Fruit fly (Drosophila melanogaster): ENCODE data around the gene P58IPK.

Gene P58IPK

DNA sequence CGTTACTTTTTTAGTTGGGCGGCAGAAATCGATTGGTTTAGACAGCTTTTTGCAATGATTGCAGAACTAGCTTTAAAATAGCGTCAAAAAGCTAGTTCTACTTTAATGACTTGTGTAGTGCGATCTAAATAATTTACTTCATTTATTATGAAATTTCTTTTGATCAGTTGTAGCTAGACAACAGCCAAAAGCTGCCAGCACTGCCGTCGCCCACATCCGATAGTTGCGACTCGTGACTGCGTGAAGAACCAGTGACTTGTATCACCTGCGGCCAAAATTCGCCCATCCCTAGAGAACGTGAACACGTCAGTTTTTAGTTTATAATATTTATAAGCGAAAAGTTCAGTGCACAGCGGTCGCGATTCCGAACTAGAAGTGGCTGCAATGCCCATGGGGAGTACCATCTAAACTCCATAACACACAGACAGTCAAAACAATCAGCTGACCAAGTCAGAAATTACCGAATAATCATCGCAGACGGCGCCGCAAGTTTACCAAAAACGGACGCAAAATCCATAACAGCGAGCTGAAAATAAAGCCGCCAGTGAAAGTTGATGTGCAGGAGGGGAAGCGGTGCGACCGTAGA, at the start of gene P58IPK:
TSS of gene P58IPK (plus strand) at position 280 of the 586 bp plus-strand sequence.
- TF ChIP-seq Gug (GFP tag; IDR thresholded peaks at IDR 0.05) (no peak), net (GFP tag; optimal IDR thresholded peaks at IDR 0.05) (peak; percentile 23), CG15336 (GFP tag; IDR thresholded peaks at IDR 0.05) (peak; percentile 10; the same call in 1 of the 2 replicates), CG3032 (tag; optimal IDR thresholded peaks at IDR 0.05) (peak; percentile 59), CG10669 (GFP tag; optimal IDR thresholded peaks at IDR 0.05) (no peak), Sox102F (GFP tag; optimal IDR thresholded peaks at IDR 0.05) (no peak), Hr4 (GFP tag; optimal IDR thresholded peaks at IDR 0.05) (peak; percentile 48), CG8119 (GFP tag; IDR thresholded peaks at IDR 0.05) (no peak), pdm3 (GFP tag; optimal IDR thresholded peaks at IDR 0.05) (peak; percentile 62), CG9139 (GFP tag; optimal IDR thresholded peaks at IDR 0.05) (no peak), eg (GFP tag; IDR thresholded peaks at IDR 0.05) (peak; percentile 62; the same call in 2 of the 3 replicates), dac (GFP tag; optimal IDR thresholded peaks at IDR 0.05) (no peak), Hr38 (GFP tag; optimal IDR thresholded peaks at IDR 0.05) (no peak), dsx (GFP tag; optimal IDR thresholded peaks at IDR 0.05; ENCODE audit: poor library complexity, severe bottlenecking) (peak; percentile 1), Eip78C (GFP tag) (peak; percentile 74), CG1621 (tag; optimal IDR thresholded peaks at IDR 0.05) (no peak), CG11762 (GFP tag; optimal IDR thresholded peaks at IDR 0.05; ENCODE audit: insufficient read depth) (no peak), Eip75B (GFP tag; optimal IDR thresholded peaks at IDR 0.05) (peak; percentile 69), CG34406 (GFP tag; optimal IDR thresholded peaks at IDR 0.05) (no peak), Lpt (GFP tag; optimal IDR thresholded peaks at IDR 0.05) (no peak), Eip93F (GFP tag; optimal IDR thresholded peaks at IDR 0.05) (peak; percentile 4), CG8319 (GFP tag; optimal IDR thresholded peaks at IDR 0.05) (no peak), CG6792 (GFP tag; optimal IDR thresholded peaks at IDR 0.05) (no peak), svp (GFP tag) (no peak), salr (GFP tag; optimal IDR thresholded peaks at IDR 0.05) (no peak), fkh (GFP tag; optimal IDR thresholded peaks at IDR 0.05) (no peak), achi (GFP tag; optimal IDR thresholded peaks at IDR 0.05) (peak; percentile 46), CG32006 (GFP tag; optimal IDR thresholded peaks at IDR 0.05) (no peak), Hr39 (GFP tag; optimal IDR thresholded peaks at IDR 0.05) (peak; percentile 69), spab (GFP tag; optimal IDR thresholded peaks at IDR 0.05) (no peak), fd59A (GFP tag; optimal IDR thresholded peaks at IDR 0.05) (no peak), OdsH (GFP tag; optimal IDR thresholded peaks at IDR 0.05) (peak; percentile 19), ss (GFP tag; optimal IDR thresholded peaks at IDR 0.05) (no peak), Sox15 (GFP tag; optimal IDR thresholded peaks at IDR 0.05) (no peak), Ets21C (GFP tag; optimal IDR thresholded peaks at IDR 0.05) (no peak), CG11902 (GFP tag; optimal IDR thresholded peaks at IDR 0.05) (no peak), CG31627 (GFP tag; optimal IDR thresholded peaks at IDR 0.05) (peak; percentile 66), CG11294 (GFP tag; IDR thresholded peaks at IDR 0.05) (no peak), CG16779 (tag; optimal IDR thresholded peaks at IDR 0.05) (no peak), CG6163 (GFP tag; IDR thresholded peaks at IDR 0.05) (peak; percentile 30; the same call in 1 of the 3 replicates), esn (GFP tag; optimal IDR thresholded peaks at IDR 0.05) (peak; percentile 61), CG3919 (GFP tag; optimal IDR thresholded peaks at IDR 0.05) (peak; percentile 36), fd85E (GFP tag; optimal IDR thresholded peaks at IDR 0.05) (no peak), CG8632 (GFP tag; optimal IDR thresholded peaks at IDR 0.05) (no peak), CG4318 (GFP tag; optimal IDR thresholded peaks at IDR 0.05) (no peak), topi (GFP tag; optimal IDR thresholded peaks at IDR 0.05) (peak; percentile 42), Blimp-1 (GFP tag; optimal IDR thresholded peaks at IDR 0.05) (no peak), Met (GFP tag; optimal IDR thresholded peaks at IDR 0.05) (no peak), CG10631 (GFP tag; optimal IDR thresholded peaks at IDR 0.05) (peak; percentile 62), Ets96B (tag; optimal IDR thresholded peaks at IDR 0.05) (peak; percentile 17), CG7368 (GFP tag; optimal IDR thresholded peaks at IDR 0.05) (no peak), acj6 (GFP tag; optimal IDR thresholded peaks at IDR 0.05) (peak; percentile 37)
